Worm (Caenorhabditis elegans) whole organism, L3 larva: ENCODE results near the gene ctsa-3.2.

Experiments used
- aly-2 ChIP-seq: fragments of 150-350 bp; optimal IDR thresholded peaks from 2 replicates; lab custom pipeline; 2014; ENCODE audit warnings: missing biosample characterization, missing genetic modification characterization
- ama-1 ChIP-seq: fragments of 150-350 bp; optimal IDR thresholded peaks from 2 replicates; lab custom pipeline; 2018
- ceh-28 ChIP-seq: fragments of 150-350 bp; optimal IDR thresholded peaks from 2 replicates; lab custom pipeline; 2014; ENCODE audit warnings: missing biosample characterization, missing genetic modification reagents, missing genetic modification characterization
- ceh-82 ChIP-seq: fragments of 150-350 bp; optimal IDR thresholded peaks from 2 replicates; lab custom pipeline; 2014; ENCODE audit warnings: missing biosample characterization, missing genetic modification characterization
- ceh-9 ChIP-seq: sonication (generic microtip); optimal IDR thresholded peaks from 2 replicates; lab custom pipeline; 2018; ENCODE audit warnings: missing biosample characterization, missing genetic modification characterization
- daf-12 ChIP-seq: fragments of 150-350 bp; optimal IDR thresholded peaks from 2 replicates; lab custom pipeline; 2014; ENCODE audit warnings: missing biosample characterization, missing genetic modification reagents, missing genetic modification characterization
- egl-27 ChIP-seq: sonication (generic microtip); optimal IDR thresholded peaks from 4 replicates; lab custom pipeline; 2017; ENCODE audit warnings: missing biosample characterization, missing genetic modification reagents, missing genetic modification characterization
- egl-5 ChIP-seq: fragments of 150-350 bp; optimal IDR thresholded peaks from 2 replicates; lab custom pipeline; 2017; ENCODE audit warnings: missing biosample characterization, missing genetic modification reagents, missing genetic modification characterization, inconsistent platforms
- elt-2 ChIP-seq: sonication (generic microtip); optimal IDR thresholded peaks from 2 replicates; lab custom pipeline; 2016; ENCODE audit warnings: missing genetic modification reagents, mild to moderate bottlenecking, missing genetic modification characterization, missing compliant biosample characterization
- elt-3 ChIP-seq, 3 experiments: fragments of 150-350 bp in 1 of 3; sonication (generic microtip) in 2 of 3; optimal IDR thresholded peaks; 2 replicates in 2 of 3; 4 replicates in 1 of 3; lab custom pipeline; 2014 to 2017; ENCODE audit warnings: missing biosample characterization in 3 of 3, missing genetic modification characterization in 3 of 3
- eor-1 ChIP-seq, 2 experiments: fragments of 150-350 bp; optimal IDR thresholded peaks; 2 replicates each; lab custom pipeline; 2014 to 2018; ENCODE audit warnings: missing biosample characterization in 2 of 2, missing genetic modification characterization in 2 of 2
- fkh-10 ChIP-seq: sonication (generic microtip); optimal IDR thresholded peaks from 2 replicates; lab custom pipeline; 2017; ENCODE audit warnings: missing biosample characterization, missing genetic modification reagents, missing genetic modification characterization
- fkh-2 ChIP-seq: fragments of 150-350 bp; optimal IDR thresholded peaks from 2 replicates; lab custom pipeline; 2014; ENCODE audit warnings: missing biosample characterization, missing genetic modification reagents, missing genetic modification characterization
- fos-1 ChIP-seq: fragments of 150-350 bp; optimal IDR thresholded peaks from 2 replicates; lab custom pipeline; 2014; ENCODE audit warnings: missing biosample characterization, missing genetic modification characterization
- jun-1 ChIP-seq: fragments of 150-350 bp; optimal IDR thresholded peaks from 2 replicates; lab custom pipeline; 2014; ENCODE audit warnings: missing biosample characterization, missing genetic modification reagents, missing genetic modification characterization
- lin-39 ChIP-seq: fragments of 150-350 bp; optimal IDR thresholded peaks from 2 replicates; lab custom pipeline; 2018; ENCODE audit warnings: missing biosample characterization, missing genetic modification reagents, missing genetic modification characterization
- lsy-12 ChIP-seq: sonication (generic microtip); optimal IDR thresholded peaks from 2 replicates; lab custom pipeline; 2016; ENCODE audit warnings: mild to moderate bottlenecking, missing genetic modification characterization, missing compliant biosample characterization
- mdl-1 ChIP-seq: fragments of 150-350 bp; optimal IDR thresholded peaks from 2 replicates; lab custom pipeline; 2014; ENCODE audit warnings: missing biosample characterization, missing genetic modification characterization
- mml-1 ChIP-seq: fragments of 150-350 bp; sonication (generic microtip); optimal IDR thresholded peaks from 3 replicates; lab custom pipeline; 2014; ENCODE audit warnings: missing biosample characterization, missing genetic modification characterization
- nhr-11 ChIP-seq: fragments of 150-350 bp; optimal IDR thresholded peaks from 2 replicates; lab custom pipeline; 2014; ENCODE audit warnings: missing biosample characterization, missing genetic modification characterization
- nhr-23 ChIP-seq: fragments of 150-350 bp; optimal IDR thresholded peaks from 2 replicates; lab custom pipeline; 2014; ENCODE audit warnings: missing biosample characterization, missing genetic modification reagents, missing genetic modification characterization
- nhr-25 ChIP-seq: sonication (generic microtip); optimal IDR thresholded peaks from 2 replicates; lab custom pipeline; 2017; ENCODE audit warnings: missing biosample characterization, missing genetic modification characterization
- nhr-28 ChIP-seq: fragments of 150-350 bp; optimal IDR thresholded peaks from 2 replicates; lab custom pipeline; 2014; ENCODE audit warnings: missing biosample characterization, missing genetic modification characterization
- nhr-43 ChIP-seq: sonication (generic microtip); optimal IDR thresholded peaks from 2 replicates; lab custom pipeline; 2016; ENCODE audit warnings: mild to moderate bottlenecking, missing genetic modification characterization, missing compliant biosample characterization; ENCODE audit not compliant: poor library complexity, severe bottlenecking
- nhr-67 ChIP-seq: fragments of 150-350 bp; optimal IDR thresholded peaks from 2 replicates; lab custom pipeline; 2014; ENCODE audit warnings: missing biosample characterization, missing genetic modification characterization
- nhr-76 ChIP-seq: fragments of 150-350 bp; sonication (generic microtip); optimal IDR thresholded peaks from 5 replicates; lab custom pipeline; 2014; ENCODE audit warnings: missing biosample characterization, missing genetic modification characterization
- nhr-77 ChIP-seq: fragments of 150-350 bp; optimal IDR thresholded peaks from 2 replicates; lab custom pipeline; 2014; ENCODE audit warnings: missing biosample characterization, missing genetic modification characterization
- pqm-1 ChIP-seq: fragments of 150-350 bp; optimal IDR thresholded peaks from 2 replicates; lab custom pipeline; 2017; ENCODE audit warnings: missing biosample characterization, missing genetic modification characterization, inconsistent platforms
- sea-2 ChIP-seq: fragments of 150-350 bp; sonication (generic microtip); optimal IDR thresholded peaks from 4 replicates; lab custom pipeline; 2014; ENCODE audit warnings: missing biosample characterization, missing genetic modification reagents, missing genetic modification characterization
- skn-1 ChIP-seq: fragments of 150-350 bp; optimal IDR thresholded peaks from 2 replicates; lab custom pipeline; 2014; ENCODE audit warnings: missing biosample characterization, missing genetic modification characterization
- snpc-4 ChIP-seq: fragments of 150-350 bp; optimal IDR thresholded peaks from 2 replicates; lab custom pipeline; 2014; ENCODE audit warnings: missing biosample characterization, missing genetic modification characterization
- tbx-2 ChIP-seq: sonication (generic microtip); optimal IDR thresholded peaks from 2 replicates; lab custom pipeline; 2016; ENCODE audit warnings: mild to moderate bottlenecking, missing genetic modification characterization, missing compliant biosample characterization
- unc-62 ChIP-seq: fragments of 150-350 bp; sonication (generic microtip); optimal IDR thresholded peaks from 4 replicates; lab custom pipeline; 2014; ENCODE audit warnings: missing biosample characterization, missing genetic modification reagents, missing genetic modification characterization
- ztf-11 ChIP-seq: fragments of 150-350 bp; optimal IDR thresholded peaks from 2 replicates; lab custom pipeline; 2014; ENCODE audit warnings: missing biosample characterization, missing genetic modification characterization
- ztf-4 ChIP-seq: fragments of 150-350 bp; optimal IDR thresholded peaks from 2 replicates; lab custom pipeline; 2014; ENCODE audit warnings: missing biosample characterization, missing genetic modification characterization

The ctsa-3.2 gene

DNA sequence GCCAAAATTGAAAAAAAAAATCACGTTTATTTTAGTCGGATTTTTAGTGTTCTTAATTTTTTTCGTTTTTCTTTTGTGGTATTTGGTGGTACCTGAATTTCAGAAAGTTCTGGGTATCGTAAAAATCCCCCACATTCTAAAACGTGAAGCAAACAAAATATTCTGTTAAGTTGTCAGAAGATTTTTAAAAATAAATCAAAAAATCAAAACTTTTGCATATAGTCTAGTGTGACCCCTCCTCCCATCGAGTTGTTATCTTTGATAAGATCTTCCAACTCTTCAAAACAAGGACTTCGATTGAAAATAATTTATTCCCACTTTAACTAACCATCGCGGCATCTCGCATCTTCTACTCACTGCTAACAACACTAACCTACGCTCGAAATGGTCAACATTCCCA lies 45.9 kb upstream of the ctsa-3.2 start, which contains the start of gene ZK938.1:
ZK938.1 (plus strand) TSS at position 301 of the 400 bp plus-strand sequence.
- TF ChIP-seq nhr-43 = no peak
- TF ChIP-seq pqm-1 = no peak
- no peak for TF ChIP-seq nhr-67 (tag; lab: Kevin White, UChicago)
- TF ChIP-seq unc-62 (GFP tag; lab: Kevin White, UChicago) = no peak
- no peak for TF ChIP-seq elt-3 (tag; optimal IDR thresholded peaks at IDR 0.05; lab: Kevin White, UChicago)
- no peak for TF ChIP-seq tbx-2 (tag; lab: Kevin White, UChicago)
- TF ChIP-seq skn-1 (tag; lab: Kevin White, UChicago) = no peak
- no peak for TF ChIP-seq daf-12
- TF ChIP-seq snpc-4 (tag; lab: Kevin White, UChicago) = no peak
- TF ChIP-seq nhr-25 (tag; lab: Kevin White, UChicago) = no peak
- no peak for TF ChIP-seq elt-2 (tag; lab: Kevin White, UChicago)
- TF ChIP-seq fkh-10 (GFP tag; lab: Kevin White, UChicago) = no peak
- no peak for TF ChIP-seq ceh-9
- no peak for TF ChIP-seq nhr-28 (tag; lab: Kevin White, UChicago)
- TF ChIP-seq mml-1 = no peak

DNA sequence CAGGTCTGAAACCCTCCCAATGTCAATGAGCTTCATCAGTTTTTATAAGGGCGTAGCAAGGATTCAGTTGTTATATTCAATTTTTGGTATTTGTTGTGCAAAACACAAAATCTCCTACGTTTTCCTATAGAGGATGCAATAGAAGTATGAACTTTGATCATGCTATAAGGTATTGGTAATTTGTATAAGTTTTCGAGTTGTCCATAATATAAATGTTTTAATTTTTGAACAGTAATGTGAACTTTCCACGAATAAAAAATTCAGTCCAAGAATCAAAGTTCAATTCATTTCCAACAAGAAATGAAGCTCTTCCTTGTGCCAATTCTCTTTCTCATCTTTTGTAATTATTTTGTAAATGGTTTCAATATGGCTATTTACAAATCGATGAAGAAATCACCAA lies 43.9 kb upstream of the ctsa-3.2 start, which contains the start of gene ZK938.12:
ZK938.12 (plus strand) TSS at position 301 of the 400 bp plus-strand sequence.
- no peak for TF ChIP-seq mml-1
- no peak for TF ChIP-seq tbx-2 (tag; lab: Kevin White, UChicago)
- TF ChIP-seq nhr-25 (tag; lab: Kevin White, UChicago) = no peak
- TF ChIP-seq fos-1 = no peak
- TF ChIP-seq sea-2 (GFP tag; lab: Kevin White, UChicago) = no peak
- TF ChIP-seq ama-1 (lab: Kevin White, UChicago) = no peak
- TF ChIP-seq fkh-2 = no peak
- no peak for TF ChIP-seq egl-5
- no peak for TF ChIP-seq ceh-9
- no peak for TF ChIP-seq nhr-76 (tag; lab: Kevin White, UChicago)
- TF ChIP-seq nhr-28 (tag; lab: Kevin White, UChicago) = no peak
- no peak for TF ChIP-seq elt-3 (tag; optimal IDR thresholded peaks at IDR 0.05; lab: Kevin White, UChicago)
- TF ChIP-seq lsy-12 (tag; lab: Kevin White, UChicago) = no peak
- no peak for TF ChIP-seq snpc-4 (tag; lab: Kevin White, UChicago)
- no peak for TF ChIP-seq nhr-77
- TF ChIP-seq nhr-11 (tag; lab: Kevin White, UChicago) = no peak

DNA sequence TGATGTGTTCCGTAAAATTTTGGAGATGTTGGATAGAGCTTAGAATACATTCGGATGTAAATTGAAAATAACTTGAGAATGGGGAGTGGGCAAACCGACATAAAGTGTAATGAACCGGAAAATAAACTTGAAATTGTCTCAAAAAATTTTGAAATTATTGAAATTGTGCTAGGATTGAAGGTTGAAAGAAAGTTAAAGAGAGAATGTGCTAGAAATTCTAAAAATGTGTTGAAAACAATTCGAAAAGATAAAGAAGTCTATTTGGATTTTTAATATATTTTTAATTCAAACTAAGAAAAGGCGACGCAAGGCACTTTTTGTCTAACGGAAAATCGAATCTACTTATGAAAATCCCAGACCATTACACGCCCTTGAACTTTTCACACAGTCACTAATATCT lies 41.1 kb upstream of the ctsa-3.2 start, which contains the start of gene ZK938.3:
ZK938.3 (minus strand) TSS at position 101 of the 400 bp plus-strand sequence.
- TF ChIP-seq lin-39 (no peak), unc-62 (GFP tag; lab: Kevin White, UChicago) (no peak), nhr-25 (tag; lab: Kevin White, UChicago) (no peak), ama-1 (lab: Kevin White, UChicago) (no peak), mdl-1 (no peak), lsy-12 (tag; lab: Kevin White, UChicago) (no peak), nhr-77 (no peak), nhr-11 (tag; lab: Kevin White, UChicago) (no peak), tbx-2 (tag; lab: Kevin White, UChicago) (no peak), ztf-4 (tag; lab: Kevin White, UChicago) (no peak), mml-1 (no peak), nhr-43 (no peak), ztf-11 (tag; lab: Kevin White, UChicago) (no peak), fkh-10 (GFP tag; lab: Kevin White, UChicago) (no peak), pqm-1 (no peak), aly-2 (tag; lab: Kevin White, UChicago) (no peak)

DNA sequence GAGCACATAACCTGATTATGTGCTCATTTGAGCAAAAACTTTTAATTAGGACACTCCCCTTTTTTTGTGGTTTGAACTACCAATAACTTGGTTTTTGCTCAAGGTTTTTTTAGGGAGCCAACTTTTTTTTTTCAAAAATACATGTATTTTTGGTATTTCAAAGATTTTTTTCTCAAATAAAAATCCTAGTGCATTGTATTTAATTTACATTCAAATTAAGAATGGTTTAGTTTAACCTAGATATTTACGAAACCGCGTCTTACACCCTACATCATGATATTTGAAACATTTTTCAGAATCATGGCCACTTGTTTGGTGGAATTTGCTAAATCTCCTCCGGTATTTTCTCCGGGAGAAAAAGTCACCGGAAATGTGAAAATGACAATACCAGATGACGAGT lies 40.1 kb upstream of the ctsa-3.2 start, which contains the start of gene arrd-5:
arrd-5 (plus strand) TSS at position 301 of the 400 bp plus-strand sequence.
- TF ChIP-seq ceh-82 (tag; lab: Kevin White, UChicago) = no peak
- TF ChIP-seq nhr-28 (tag; lab: Kevin White, UChicago) = no peak
- no peak for TF ChIP-seq lsy-12 (tag; lab: Kevin White, UChicago)
- TF ChIP-seq aly-2 (tag; lab: Kevin White, UChicago) = no peak
- TF ChIP-seq mdl-1 = no peak
- TF ChIP-seq tbx-2 (tag; lab: Kevin White, UChicago) = no peak
- no peak for TF ChIP-seq ceh-28 (tag; lab: Kevin White, UChicago)
- TF ChIP-seq fkh-2 = no peak
- no peak for TF ChIP-seq skn-1 (tag; lab: Kevin White, UChicago)
- TF ChIP-seq, all 47 proteins: peak for 0

DNA sequence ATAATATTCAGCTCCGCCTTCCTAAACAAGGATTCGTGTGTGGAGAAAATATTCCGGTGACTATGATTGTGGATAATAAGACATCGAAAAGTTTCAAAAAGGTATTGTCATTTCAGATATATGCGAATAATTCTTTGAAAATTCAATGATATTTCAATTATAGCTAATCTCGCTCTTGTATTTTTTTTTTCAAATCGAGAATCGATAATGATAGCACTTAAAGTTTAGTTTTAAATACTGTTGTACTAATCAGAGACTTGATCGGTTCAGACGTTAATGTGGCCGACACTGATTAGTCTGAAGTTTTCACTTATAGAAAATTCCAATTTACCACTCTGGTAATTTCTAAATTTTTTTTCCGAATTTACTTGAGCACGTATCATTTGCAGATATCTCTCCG lies 39.0 kb upstream of the ctsa-3.2 start:
- TF ChIP-seq eor-1 (tag; optimal IDR thresholded peaks at IDR 0.05; lab: Kevin White, UChicago) (no peak), tbx-2 (tag; lab: Kevin White, UChicago) (no peak), ama-1 (lab: Kevin White, UChicago) (no peak), nhr-23 (tag; lab: Kevin White, UChicago) (no peak), fkh-10 (GFP tag; lab: Kevin White, UChicago) (no peak), egl-27 (tag; lab: Kevin White, UChicago) (no peak), sea-2 (GFP tag; lab: Kevin White, UChicago) (no peak), daf-12 (no peak), elt-3 (tag; optimal IDR thresholded peaks at IDR 0.05; lab: Kevin White, UChicago) (no peak), nhr-77 (no peak), skn-1 (tag; lab: Kevin White, UChicago) (no peak), egl-5 (no peak), fkh-2 (no peak), jun-1 (tag; lab: Kevin White, UChicago) (no peak), ceh-9 (no peak)
- TF ChIP-seq, all 47 proteins: peak for 0
